Worm (Caenorhabditis elegans) whole organism, L3 larva: ENCODE measurements around the gene glr-7.

ENCODE experiments used
- R02D3.7 ChIP-seq: fragments of 150-350 bp; optimal IDR thresholded peaks from 2 replicates; lab custom pipeline; 2014; ENCODE audit warnings: missing biosample characterization, missing genetic modification characterization
- ZK546.5 ChIP-seq: sonication (generic microtip); optimal IDR thresholded peaks from 2 replicates; lab custom pipeline; 2017; ENCODE audit warnings: missing biosample characterization, missing genetic modification characterization
- aly-2 ChIP-seq: fragments of 150-350 bp; optimal IDR thresholded peaks from 2 replicates; lab custom pipeline; 2014; ENCODE audit warnings: missing biosample characterization, missing genetic modification characterization
- ceh-16 ChIP-seq: sonication (generic microtip); optimal IDR thresholded peaks from 2 replicates; lab custom pipeline; 2017; ENCODE audit warnings: missing biosample characterization, missing genetic modification characterization
- ceh-28 ChIP-seq: fragments of 150-350 bp; optimal IDR thresholded peaks from 2 replicates; lab custom pipeline; 2014; ENCODE audit warnings: missing biosample characterization, missing genetic modification reagents, missing genetic modification characterization
- ceh-82 ChIP-seq: fragments of 150-350 bp; optimal IDR thresholded peaks from 2 replicates; lab custom pipeline; 2014; ENCODE audit warnings: missing biosample characterization, missing genetic modification characterization
- ceh-9 ChIP-seq: sonication (generic microtip); optimal IDR thresholded peaks from 2 replicates; lab custom pipeline; 2018; ENCODE audit warnings: missing biosample characterization, missing genetic modification characterization
- daf-12 ChIP-seq: fragments of 150-350 bp; optimal IDR thresholded peaks from 2 replicates; lab custom pipeline; 2014; ENCODE audit warnings: missing biosample characterization, missing genetic modification reagents, missing genetic modification characterization
- egl-27 ChIP-seq: sonication (generic microtip); optimal IDR thresholded peaks from 4 replicates; lab custom pipeline; 2017; ENCODE audit warnings: missing biosample characterization, missing genetic modification reagents, missing genetic modification characterization
- egl-5 ChIP-seq: fragments of 150-350 bp; optimal IDR thresholded peaks from 2 replicates; lab custom pipeline; 2017; ENCODE audit warnings: missing biosample characterization, missing genetic modification reagents, missing genetic modification characterization, inconsistent platforms
- elt-1 ChIP-seq: fragments of 150-350 bp; optimal IDR thresholded peaks from 2 replicates; lab custom pipeline; 2014; ENCODE audit warnings: missing biosample characterization, missing genetic modification characterization
- elt-2 ChIP-seq: sonication (generic microtip); optimal IDR thresholded peaks from 2 replicates; lab custom pipeline; 2016; ENCODE audit warnings: missing genetic modification reagents, mild to moderate bottlenecking, missing genetic modification characterization, missing compliant biosample characterization
- elt-3 ChIP-seq, 3 experiments: fragments of 150-350 bp in 1 of 3; sonication (generic microtip) in 2 of 3; optimal IDR thresholded peaks; 2 replicates in 2 of 3; 4 replicates in 1 of 3; lab custom pipeline; 2014 to 2017; ENCODE audit warnings: missing biosample characterization in 3 of 3, missing genetic modification characterization in 3 of 3
- fkh-10 ChIP-seq: sonication (generic microtip); optimal IDR thresholded peaks from 2 replicates; lab custom pipeline; 2017; ENCODE audit warnings: missing biosample characterization, missing genetic modification reagents, missing genetic modification characterization
- fkh-2 ChIP-seq: fragments of 150-350 bp; optimal IDR thresholded peaks from 2 replicates; lab custom pipeline; 2014; ENCODE audit warnings: missing biosample characterization, missing genetic modification reagents, missing genetic modification characterization
- fos-1 ChIP-seq: fragments of 150-350 bp; optimal IDR thresholded peaks from 2 replicates; lab custom pipeline; 2014; ENCODE audit warnings: missing biosample characterization, missing genetic modification characterization
- hmg-11 ChIP-seq: sonication (generic microtip); optimal IDR thresholded peaks from 2 replicates; lab custom pipeline; 2016; ENCODE audit warnings: missing genetic modification characterization, missing compliant biosample characterization
- jun-1 ChIP-seq: fragments of 150-350 bp; optimal IDR thresholded peaks from 2 replicates; lab custom pipeline; 2014; ENCODE audit warnings: missing biosample characterization, missing genetic modification reagents, missing genetic modification characterization
- lin-39 ChIP-seq: fragments of 150-350 bp; optimal IDR thresholded peaks from 2 replicates; lab custom pipeline; 2018; ENCODE audit warnings: missing biosample characterization, missing genetic modification reagents, missing genetic modification characterization
- lsy-12 ChIP-seq: sonication (generic microtip); optimal IDR thresholded peaks from 2 replicates; lab custom pipeline; 2016; ENCODE audit warnings: mild to moderate bottlenecking, missing genetic modification characterization, missing compliant biosample characterization
- mdl-1 ChIP-seq: fragments of 150-350 bp; optimal IDR thresholded peaks from 2 replicates; lab custom pipeline; 2014; ENCODE audit warnings: missing biosample characterization, missing genetic modification characterization
- mml-1 ChIP-seq: fragments of 150-350 bp; sonication (generic microtip); optimal IDR thresholded peaks from 3 replicates; lab custom pipeline; 2014; ENCODE audit warnings: missing biosample characterization, missing genetic modification characterization
- nhr-11 ChIP-seq: fragments of 150-350 bp; optimal IDR thresholded peaks from 2 replicates; lab custom pipeline; 2014; ENCODE audit warnings: missing biosample characterization, missing genetic modification characterization
- nhr-12 ChIP-seq: fragments of 150-350 bp; optimal IDR thresholded peaks from 2 replicates; lab custom pipeline; 2014; ENCODE audit warnings: missing biosample characterization, missing genetic modification characterization
- nhr-23 ChIP-seq: fragments of 150-350 bp; optimal IDR thresholded peaks from 2 replicates; lab custom pipeline; 2014; ENCODE audit warnings: missing biosample characterization, missing genetic modification reagents, missing genetic modification characterization
- nhr-237 ChIP-seq: fragments of 150-350 bp; optimal IDR thresholded peaks from 2 replicates; lab custom pipeline; 2014; ENCODE audit warnings: missing biosample characterization, missing genetic modification characterization
- nhr-25 ChIP-seq: sonication (generic microtip); optimal IDR thresholded peaks from 2 replicates; lab custom pipeline; 2017; ENCODE audit warnings: missing biosample characterization, missing genetic modification characterization
- nhr-67 ChIP-seq: fragments of 150-350 bp; optimal IDR thresholded peaks from 2 replicates; lab custom pipeline; 2014; ENCODE audit warnings: missing biosample characterization, missing genetic modification characterization
- nhr-76 ChIP-seq: fragments of 150-350 bp; sonication (generic microtip); optimal IDR thresholded peaks from 5 replicates; lab custom pipeline; 2014; ENCODE audit warnings: missing biosample characterization, missing genetic modification characterization
- nhr-77 ChIP-seq: fragments of 150-350 bp; optimal IDR thresholded peaks from 2 replicates; lab custom pipeline; 2014; ENCODE audit warnings: missing biosample characterization, missing genetic modification characterization
- pha-4 ChIP-seq: fragments of 150-350 bp; optimal IDR thresholded peaks from 2 replicates; lab custom pipeline; 2014; ENCODE audit warnings: missing biosample characterization, missing genetic modification reagents, missing genetic modification characterization
- pqm-1 ChIP-seq: fragments of 150-350 bp; optimal IDR thresholded peaks from 2 replicates; lab custom pipeline; 2017; ENCODE audit warnings: missing biosample characterization, missing genetic modification characterization, inconsistent platforms
- sea-2 ChIP-seq: fragments of 150-350 bp; sonication (generic microtip); optimal IDR thresholded peaks from 4 replicates; lab custom pipeline; 2014; ENCODE audit warnings: missing biosample characterization, missing genetic modification reagents, missing genetic modification characterization
- skn-1 ChIP-seq: fragments of 150-350 bp; optimal IDR thresholded peaks from 2 replicates; lab custom pipeline; 2014; ENCODE audit warnings: missing biosample characterization, missing genetic modification characterization
- snpc-4 ChIP-seq: fragments of 150-350 bp; optimal IDR thresholded peaks from 2 replicates; lab custom pipeline; 2014; ENCODE audit warnings: missing biosample characterization, missing genetic modification characterization
- tbx-2 ChIP-seq: sonication (generic microtip); optimal IDR thresholded peaks from 2 replicates; lab custom pipeline; 2016; ENCODE audit warnings: mild to moderate bottlenecking, missing genetic modification characterization, missing compliant biosample characterization
- unc-39 ChIP-seq: sonication (generic microtip); optimal IDR thresholded peaks from 4 replicates; lab custom pipeline; 2017; ENCODE audit warnings: missing biosample characterization, missing genetic modification characterization
- unc-62 ChIP-seq: fragments of 150-350 bp; sonication (generic microtip); optimal IDR thresholded peaks from 4 replicates; lab custom pipeline; 2014; ENCODE audit warnings: missing biosample characterization, missing genetic modification reagents, missing genetic modification characterization
- zag-1 ChIP-seq: fragments of 150-350 bp; optimal IDR thresholded peaks from 2 replicates; lab custom pipeline; 2014; ENCODE audit warnings: missing biosample characterization, missing genetic modification characterization
- ztf-11 ChIP-seq: fragments of 150-350 bp; optimal IDR thresholded peaks from 2 replicates; lab custom pipeline; 2014; ENCODE audit warnings: missing biosample characterization, missing genetic modification characterization
- ztf-4 ChIP-seq: fragments of 150-350 bp; optimal IDR thresholded peaks from 2 replicates; lab custom pipeline; 2014; ENCODE audit warnings: missing biosample characterization, missing genetic modification characterization

The glr-7 gene

DNA sequence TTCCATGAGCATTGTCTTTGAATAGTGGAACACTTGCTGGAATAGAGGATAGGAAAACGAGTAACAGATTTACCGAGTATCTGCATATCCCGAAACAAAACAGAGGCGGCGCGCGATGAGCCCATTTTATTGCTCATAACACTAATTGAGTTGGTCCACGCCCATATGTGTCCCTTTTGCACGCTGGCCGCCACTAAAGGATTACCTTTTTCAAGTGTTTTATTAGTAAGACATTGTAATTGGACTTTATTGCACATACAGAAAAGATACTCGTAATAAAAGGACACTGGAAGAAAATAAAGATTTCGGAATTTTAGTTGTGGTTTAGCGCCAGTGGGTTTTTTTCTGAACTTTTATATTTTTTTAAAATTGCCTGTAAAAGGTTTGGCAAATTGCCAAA, 6.4 kb downstream of the glr-7 start, which contains the start of gene hlh-15:
TSS of gene hlh-15 (minus strand) at position 101 of the 400 bp plus-strand sequence.
- no peak for TF ChIP-seq skn-1 (tag; lab: Kevin White, UChicago)
- TF ChIP-seq, all 47 proteins: peak for 0

DNA sequence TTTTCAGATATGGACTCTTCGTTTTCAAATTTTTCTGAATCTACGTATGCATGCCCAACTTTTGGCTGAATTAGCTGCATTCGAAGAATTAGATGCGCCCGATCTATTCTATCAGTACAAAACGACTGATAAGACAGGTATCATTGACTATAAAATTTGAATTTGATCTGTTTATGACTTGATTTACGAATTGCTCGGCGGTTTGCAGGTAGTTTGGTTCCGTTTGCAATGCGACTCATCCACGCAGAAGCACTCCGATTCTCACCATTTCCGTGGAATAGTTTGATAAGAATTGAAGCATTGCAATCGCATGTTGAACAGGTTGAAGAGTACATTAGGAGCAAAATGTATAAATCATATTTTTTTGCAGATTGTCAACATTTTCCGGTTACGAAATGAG, 8.7 kb downstream of the glr-7 start:
- no peak for TF ChIP-seq ceh-82
- TF ChIP-seq pqm-1 (tag; lab: Kevin White, UChicago), result peak; percentile 11
- TF ChIP-seq elt-2, result peak; percentile 68
- TF ChIP-seq, all 47 proteins: peak for 2

DNA sequence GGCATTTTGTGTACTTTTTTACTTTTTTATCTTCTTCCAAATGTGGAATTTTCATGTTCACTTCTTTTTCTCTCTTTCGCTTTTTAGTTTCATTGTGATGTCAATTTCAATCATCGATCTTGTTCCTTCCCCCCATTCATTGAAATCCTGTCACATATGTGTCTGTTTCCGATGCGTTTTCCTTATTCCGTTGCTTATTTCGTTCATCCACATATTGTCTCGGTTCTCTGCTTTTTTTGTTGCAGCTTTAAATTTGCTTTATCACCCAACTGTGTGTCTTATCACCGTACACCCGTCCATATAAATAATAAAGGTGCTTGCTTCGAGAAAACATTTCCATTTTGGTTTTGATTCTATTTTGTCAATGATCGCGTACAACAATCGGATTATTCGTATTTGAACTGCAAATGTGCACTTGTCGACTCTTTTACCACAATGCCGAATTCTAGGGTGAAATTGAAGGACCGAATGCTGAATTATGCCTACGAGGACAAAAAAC, 10.4 kb downstream of the glr-7 start, which contains the start of the genes C43H6.12 and trpp-12:
TSS of gene C43H6.12 (plus strand) at position 365 of the 499 bp plus-strand sequence.
TSS of gene trpp-12 (plus strand) at position 449 of the 499 bp plus-strand sequence.
- TF ChIP-seq ZK546.5 (tag; lab: Kevin White, UChicago), result no peak
- TF ChIP-seq nhr-12, result no peak
- TF ChIP-seq unc-62, result no peak
- TF ChIP-seq elt-2, result peak; percentile 9

DNA sequence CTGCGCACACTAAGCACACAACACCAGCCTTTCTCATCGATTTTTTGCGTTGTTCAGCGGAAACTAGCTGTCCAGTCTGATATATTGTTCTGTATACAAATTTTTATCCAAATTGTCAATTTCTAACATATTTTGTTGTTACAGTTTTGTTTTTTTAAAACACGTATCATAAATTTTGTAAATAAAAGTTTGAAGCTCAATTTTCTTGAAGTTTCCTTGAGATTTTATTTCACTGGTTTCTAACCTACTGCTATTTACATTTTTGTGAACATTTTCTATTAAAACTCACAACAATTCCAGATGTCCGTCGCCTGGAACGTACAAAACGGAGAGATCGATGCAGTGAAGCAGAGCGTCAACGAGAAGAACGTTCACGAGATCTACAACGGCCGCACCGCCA, 12.5 kb downstream of the glr-7 start, which contains the start of gene mtpn-1:
TSS of gene mtpn-1 (plus strand) at position 301 of the 400 bp plus-strand sequence.
- TF ChIP-seq nhr-23 (tag; lab: Kevin White, UChicago) (no peak), pqm-1 (tag; lab: Kevin White, UChicago) (no peak), skn-1 (tag; lab: Kevin White, UChicago) (no peak), egl-5 (tag; lab: Kevin White, UChicago) (no peak), ceh-9 (no peak), nhr-77 (tag; lab: Kevin White, UChicago) (no peak), elt-2 (no peak)
- TF ChIP-seq, all 47 proteins: peak for 0

DNA sequence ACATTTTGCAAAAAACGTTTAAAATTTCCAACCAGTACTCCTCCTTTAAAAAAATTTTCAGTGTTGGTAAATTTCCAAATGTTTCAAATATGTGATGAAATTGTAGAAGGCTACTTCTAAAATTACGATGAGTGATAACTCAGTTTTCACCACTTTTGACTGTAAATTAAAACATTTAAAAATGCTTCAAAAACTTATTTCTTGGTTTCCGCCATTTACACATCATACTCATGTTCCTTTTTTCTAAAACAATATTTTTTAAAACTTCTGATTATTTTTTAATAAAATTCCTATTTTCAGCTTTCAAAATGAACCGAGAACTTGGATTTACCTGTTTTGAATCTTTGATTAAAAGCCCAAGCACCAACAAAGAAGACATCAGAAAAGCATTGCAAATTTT, 16.0 kb downstream of the glr-7 start, which contains the start of gene C43H6.4:
TSS of gene C43H6.4 (plus strand) at position 301 of the 400 bp plus-strand sequence.
- TF ChIP-seq elt-1 (tag; lab: Kevin White, UChicago) (no peak), skn-1 (tag; lab: Kevin White, UChicago) (no peak), ztf-11 (tag; lab: Kevin White, UChicago) (no peak), daf-12 (tag; lab: Kevin White, UChicago) (no peak), ceh-9 (no peak)

DNA sequence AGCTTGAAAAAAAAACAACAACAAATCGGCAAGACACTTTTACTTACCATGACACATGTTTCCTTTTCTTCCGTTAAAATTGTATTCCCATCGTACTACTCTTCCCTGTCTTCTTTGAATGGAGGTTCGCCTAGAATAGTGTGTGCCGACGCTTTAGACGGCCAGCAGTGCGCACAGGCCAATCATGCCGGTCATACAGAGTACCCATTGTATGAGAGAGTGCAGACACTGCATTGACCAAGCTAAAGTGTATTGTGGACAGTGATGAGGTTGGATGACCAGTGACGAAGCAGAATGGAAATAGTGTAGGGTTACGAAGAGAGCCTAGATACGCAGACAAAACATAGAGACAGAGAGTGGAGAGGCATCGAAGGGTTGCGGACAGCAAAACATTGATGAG, 17.8 kb downstream of the glr-7 start, which contains the start of gene dhhc-9:
TSS of gene dhhc-9 (minus strand) at position 154 of the 400 bp plus-strand sequence.
- TF ChIP-seq elt-3 (tag; optimal IDR thresholded peaks at IDR 0.05; lab: Kevin White, UChicago) (no peak), ztf-4 (tag; lab: Kevin White, UChicago) (no peak), ceh-16 (tag; lab: Kevin White, UChicago) (no peak), daf-12 (tag; lab: Kevin White, UChicago) (no peak), lsy-12 (tag; lab: Kevin White, UChicago) (no peak), ceh-28 (tag; lab: Kevin White, UChicago) (no peak), mml-1 (no peak), nhr-12 (no peak), unc-39 (tag; lab: Kevin White, UChicago) (no peak), nhr-67 (tag; lab: Kevin White, UChicago) (no peak), unc-62 (no peak), nhr-77 (tag; lab: Kevin White, UChicago) (no peak), ceh-9 (no peak), mdl-1 (tag; lab: Kevin White, UChicago) (no peak), skn-1 (tag; lab: Kevin White, UChicago) (no peak), aly-2 (no peak), ceh-82 (no peak), fos-1 (no peak), egl-27 (tag; lab: Kevin White, UChicago) (no peak), nhr-11 (no peak), ztf-11 (tag; lab: Kevin White, UChicago) (no peak), sea-2 (GFP tag; lab: Kevin White, UChicago) (no peak), snpc-4 (tag; lab: Kevin White, UChicago) (peak; percentile 53), ZK546.5 (tag; lab: Kevin White, UChicago) (no peak), fkh-10 (GFP tag; lab: Kevin White, UChicago) (no peak), nhr-237 (tag; lab: Kevin White, UChicago) (no peak), fkh-2 (tag; lab: Kevin White, UChicago) (no peak), jun-1 (tag; lab: Kevin White, UChicago) (peak; percentile 15), nhr-23 (tag; lab: Kevin White, UChicago) (peak; percentile 39), nhr-25 (tag; lab: Kevin White, UChicago) (peak; percentile 64), lin-39 (peak; percentile 61), elt-1 (tag; lab: Kevin White, UChicago) (no peak), pha-4 (peak; percentile 5), egl-5 (tag; lab: Kevin White, UChicago) (no peak), tbx-2 (tag; lab: Kevin White, UChicago) (no peak), nhr-76 (tag; lab: Kevin White, UChicago) (no peak), zag-1 (tag; lab: Kevin White, UChicago) (no peak), hmg-11 (tag; lab: Kevin White, UChicago) (peak; percentile 97), elt-2 (peak; percentile 17), R02D3.7 (tag; lab: Kevin White, UChicago) (no peak)
